Worm (Caenorhabditis elegans): Measurements from ENCODE around the gene C34B4.5.

- TF ChIP-seq nhr-11 (tag; optimal IDR thresholded peaks at IDR 0.05) (no peak), fkh-10 (GFP tag; optimal IDR thresholded peaks at IDR 0.05) (no peak), ceh-2 (tag; optimal IDR thresholded peaks at IDR 0.05) (no peak), pha-4 (tag; optimal IDR thresholded peaks at IDR 0.05) (no peak), hlh-13 (GFP tag; optimal IDR thresholded peaks at IDR 0.05) (no peak), ceh-31 (tag; optimal IDR thresholded peaks at IDR 0.05) (no peak), ceh-45 (GFP tag; IDR thresholded peaks at IDR 0.05) (no peak), pat-9 (tag; optimal IDR thresholded peaks at IDR 0.05) (no peak)
These were observed 20.3 kb upstream of the C34B4.5 start for ce11 chrV:13075432-13075831.

All from whole organism, late embryonic.